Fruit fly (Drosophila melanogaster): ENCODE results near the gene CG17283.

- no peak for TF ChIP-seq ttk (optimal IDR thresholded peaks at IDR 0.05)
- no peak for TF ChIP-seq Sin3A (optimal IDR thresholded peaks at IDR 0.05)
- no peak for TF ChIP-seq psq (optimal IDR thresholded peaks at IDR 0.05)
- no peak for TF ChIP-seq insv (optimal IDR thresholded peaks at IDR 0.05)
- no peak for TF ChIP-seq h (optimal IDR thresholded peaks at IDR 0.05)
Measured at dm6 chr3R:17409319-17409718, 1.6 kb downstream of the CG17283 start, which contains the start of gene CG5860.
